Fruit fly (Drosophila melanogaster): ENCODE data around the gene CG10809.

Gene CG10809

dm6 chr3L:9855784-9856426 is 3.8 kb downstream of the CG10809 start:
- peak; percentile 85 for TF ChIP-seq noc (tag; optimal IDR thresholded peaks at IDR 0.05)

dm6 chr3L:9854583-9855519 is 4.8 kb downstream of the CG10809 start, which contains the start of gene RasGAP1:
TSS of gene RasGAP1 (minus strand) at chr3L:9855285.
- no peak for TF ChIP-seq noc (tag; optimal IDR thresholded peaks at IDR 0.05)

DNA sequence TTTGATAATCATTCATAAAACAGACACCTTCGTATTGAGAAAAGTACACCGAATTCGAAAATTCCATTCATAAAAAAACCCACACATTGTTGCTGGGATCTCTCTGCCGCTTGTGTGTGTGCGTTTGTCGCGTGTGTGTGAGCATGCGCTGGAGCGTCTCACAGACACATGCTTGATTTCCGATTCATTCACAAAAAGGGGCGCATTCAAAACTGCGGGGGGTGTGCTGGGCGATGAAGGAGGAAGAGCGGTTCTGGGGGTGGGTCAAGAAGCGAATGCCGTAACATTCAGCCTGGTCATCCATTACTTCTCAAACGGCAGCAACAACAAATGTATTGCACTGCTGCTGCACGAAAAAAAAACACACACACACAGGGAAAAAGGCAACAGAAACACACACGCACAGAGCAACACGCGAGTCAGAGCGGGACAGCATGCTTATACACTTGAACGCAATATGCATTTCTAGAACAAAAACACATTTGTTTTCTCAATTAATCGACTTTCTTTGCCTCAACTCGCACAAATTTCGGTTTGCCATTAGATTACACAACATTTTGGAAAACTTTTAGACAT is 5.7 kb downstream of the CG10809 start:
- TF ChIP-seq noc (tag; optimal IDR thresholded peaks at IDR 0.05), result no peak

- no peak for TF ChIP-seq noc (tag; optimal IDR thresholded peaks at IDR 0.05)
Measured at dm6 chr3L:9853140-9853746, 6.4 kb downstream of the CG10809 start.

DNA sequence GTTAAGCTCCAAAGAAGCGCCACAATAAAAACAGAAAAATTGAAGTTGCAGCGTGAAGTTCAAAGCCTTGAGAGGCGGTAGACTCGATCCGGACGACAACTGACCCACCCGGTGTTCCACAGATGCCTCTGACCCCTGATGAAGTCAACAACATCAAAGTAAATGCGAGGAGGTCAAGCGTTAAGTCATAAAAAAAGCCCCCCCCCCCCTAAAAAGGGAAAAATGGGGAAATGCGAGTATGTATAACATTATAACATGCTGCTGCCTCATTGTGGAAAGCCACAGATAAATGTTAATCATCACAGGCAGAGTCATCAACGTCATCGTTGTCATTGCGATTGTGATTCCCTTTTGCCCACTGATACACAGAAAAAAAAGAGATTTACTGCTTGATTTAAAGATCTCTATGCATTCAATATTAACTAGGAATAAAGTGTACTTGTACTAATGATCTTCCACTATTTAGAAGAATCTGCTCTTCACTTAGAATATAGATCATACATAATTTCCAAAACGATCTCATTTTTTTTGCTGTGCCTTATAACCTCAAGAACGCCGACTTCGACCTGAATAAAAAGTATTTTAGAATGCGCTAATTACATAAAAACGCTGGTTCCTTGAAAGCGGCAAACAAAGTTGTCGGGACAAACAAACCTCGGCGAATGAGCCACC is 8.6 kb downstream of the CG10809 start:
- TF ChIP-seq noc (tag; optimal IDR thresholded peaks at IDR 0.05), result no peak

- TF ChIP-seq noc (tag; optimal IDR thresholded peaks at IDR 0.05), result no peak
Measured at dm6 chr3L:9850114-9850513, 9.6 kb downstream of the CG10809 start.

DNA sequence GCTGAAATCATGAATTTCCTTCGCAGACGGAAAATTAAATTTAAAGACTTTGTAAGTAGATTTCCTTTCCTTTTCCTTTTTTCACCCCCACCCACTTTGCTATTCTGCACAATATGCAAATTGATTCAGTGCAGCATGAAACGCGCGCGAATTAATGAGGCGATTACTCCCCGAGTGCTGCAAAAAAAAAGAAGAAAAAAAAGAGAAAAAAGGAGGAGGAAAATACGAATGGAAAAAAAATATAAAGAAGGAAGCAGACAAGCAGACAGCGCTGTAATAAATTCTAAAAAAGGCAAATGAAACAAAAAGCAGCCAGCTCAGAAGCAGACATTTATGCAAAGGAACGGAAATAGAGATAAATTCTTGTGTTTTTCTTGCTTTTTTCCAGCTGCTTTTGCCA is 10.9 kb downstream of the CG10809 start:
- no peak for TF ChIP-seq noc (tag; optimal IDR thresholded peaks at IDR 0.05)

DNA sequence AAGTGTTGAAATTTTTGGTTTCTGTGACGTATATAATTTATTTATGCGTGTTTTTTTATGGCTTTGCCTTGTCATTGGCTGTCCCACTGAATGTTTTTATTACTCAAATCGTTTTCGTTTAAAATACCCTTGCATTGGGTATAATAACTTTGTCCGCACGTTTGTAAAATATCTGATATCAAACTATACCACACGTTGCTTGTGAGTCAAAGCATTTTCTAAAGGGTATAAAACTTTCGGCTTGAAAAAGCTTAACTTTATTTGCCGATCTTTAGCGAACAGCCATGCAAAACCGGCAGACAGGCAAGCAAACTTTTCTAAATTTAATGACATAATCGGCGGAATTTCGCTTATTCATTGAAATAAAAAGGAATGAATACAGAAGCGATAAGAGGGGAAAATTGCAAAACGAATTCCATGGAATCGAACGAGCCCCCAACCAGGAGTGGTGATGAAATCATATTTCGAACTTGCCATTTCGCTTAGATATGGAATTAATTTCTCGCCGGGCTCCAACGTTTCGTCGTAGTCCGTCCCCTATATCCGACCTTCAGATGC is 12.2 kb downstream of the CG10809 start:
- peak; percentile 82 for TF ChIP-seq noc (tag; optimal IDR thresholded peaks at IDR 0.05)

dm6 chr3L:9846577-9847342 is 12.9 kb downstream of the CG10809 start:
- TF ChIP-seq noc (tag; optimal IDR thresholded peaks at IDR 0.05), result no peak

DNA sequence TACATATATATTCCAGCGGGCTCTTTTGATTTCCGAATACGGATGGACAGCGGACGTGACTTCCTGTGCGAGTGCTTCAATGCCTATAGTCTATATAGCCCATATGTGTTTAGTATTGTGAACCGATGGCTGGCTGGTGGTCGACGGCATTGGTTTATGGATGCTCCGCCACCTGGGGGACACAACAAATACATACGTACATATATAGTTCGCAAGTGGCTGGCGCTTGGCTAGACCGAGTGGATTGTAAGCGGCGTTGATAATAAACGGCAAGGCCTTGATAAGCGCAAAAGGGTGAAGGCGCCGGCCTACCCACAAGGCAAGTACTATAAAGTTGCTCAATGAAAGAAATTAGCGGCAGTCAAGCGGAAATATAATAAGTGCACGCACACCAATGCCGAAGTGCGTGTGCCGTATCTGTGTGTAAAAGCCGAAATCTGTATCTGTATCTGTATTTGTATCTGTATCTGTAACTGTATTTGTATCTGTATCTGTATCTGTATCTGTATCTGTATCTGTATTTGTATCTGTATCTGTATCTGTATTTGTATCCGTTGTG is 13.6 kb downstream of the CG10809 start:
- no peak for TF ChIP-seq noc (tag; optimal IDR thresholded peaks at IDR 0.05)

DNA sequence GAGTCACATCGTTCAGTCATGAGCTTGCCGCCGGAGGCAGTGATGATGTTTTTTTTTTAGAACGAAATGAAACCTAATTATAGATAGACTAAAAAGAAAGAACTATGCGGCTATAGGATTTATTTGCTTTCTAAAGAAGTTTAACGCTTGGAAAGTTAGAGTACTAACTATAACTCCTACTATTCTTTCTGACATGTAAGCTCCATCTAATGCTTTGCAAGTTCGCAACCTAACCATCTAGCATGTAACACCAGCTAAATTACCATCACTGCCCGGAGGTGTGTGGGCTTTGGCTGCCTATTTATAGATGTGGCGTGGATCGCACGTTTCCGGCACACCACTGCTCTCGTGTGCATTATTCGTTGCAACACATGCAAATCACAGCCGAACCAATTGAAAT is 17.6 kb downstream of the CG10809 start:
- no peak for TF ChIP-seq noc (tag; optimal IDR thresholded peaks at IDR 0.05)

DNA sequence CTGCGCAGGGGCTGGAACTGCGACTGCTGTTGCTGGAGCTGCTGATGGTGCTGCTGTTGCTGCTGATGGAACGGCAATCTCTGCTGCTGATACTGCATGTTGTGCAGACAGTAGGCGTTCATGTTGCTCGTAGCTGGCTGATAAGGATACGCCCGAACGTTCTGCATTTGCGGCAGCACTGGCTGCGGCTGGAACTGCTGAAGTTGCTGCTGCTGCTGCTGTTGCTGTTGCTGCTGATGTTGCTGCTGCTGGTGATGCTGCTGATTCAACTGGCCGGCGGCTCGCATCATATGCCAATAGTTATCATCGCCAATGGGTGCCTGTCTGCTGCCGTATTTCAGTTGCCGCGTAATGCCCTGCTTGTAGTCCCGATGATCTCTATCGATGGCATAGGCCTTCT is 19.0 kb downstream of the CG10809 start:
- no peak for TF ChIP-seq noc (tag; optimal IDR thresholded peaks at IDR 0.05)

DNA sequence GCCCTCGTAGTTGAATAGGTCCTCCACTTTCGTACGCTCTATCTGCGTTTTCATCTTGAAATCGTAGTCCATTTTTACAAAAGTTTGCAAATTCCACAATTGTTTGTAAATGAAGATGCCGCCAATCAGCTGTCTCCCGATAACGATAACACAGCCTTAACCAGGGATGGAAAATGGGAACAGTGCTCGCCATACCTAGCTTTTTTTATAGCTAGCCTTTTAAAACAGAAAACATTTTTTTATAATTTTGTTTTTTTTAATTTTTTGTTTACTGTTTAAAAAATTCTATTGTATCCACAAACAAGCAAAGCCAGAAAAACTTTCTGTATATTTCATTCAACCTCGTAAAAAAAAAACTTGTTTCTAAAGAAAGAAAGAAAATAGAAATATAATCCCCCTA is 21.2 kb downstream of the CG10809 start, which contains the start of gene Cdk8:
Gene Cdk8, minus strand, starts transcription at position 137 of the 400 bp plus-strand sequence.
- no peak for TF ChIP-seq noc (tag; optimal IDR thresholded peaks at IDR 0.05)

- no peak for TF ChIP-seq noc (tag; optimal IDR thresholded peaks at IDR 0.05)
Measured at dm6 chr3L:9837053-9837452, 22.6 kb downstream of the CG10809 start.

All from whole organism, larva.